ENCODE assay signal across 1 fruit fly cellular context in genomic region chrX:1380350-1381060, dm6.
TF ChIP-seq lines count a peak whose summit lies in the region.

CG3719 (minus strand) TSS chrX:1380480.
CG32813 (plus strand) TSS chrX:1380914.

TF ChIP-seq in whole organism, embryonic, 481 proteins besides CTCF, POLR2A, EP300 and RAD21 (continued from another document):
- 0 out of 3 replicates have a peak, but pooled peaks have one; percentile 22 for TF ChIP-seq Opbp (GFP tag; IDR thresholded peaks at IDR 0.05; lab: Robert Waterston, UW; ENCODE audit: partially characterized antibody)
- TF ChIP-seq Adf1 (GFP tag; IDR thresholded peaks at IDR 0.05; lab: Robert Waterston, UW), result 0 out of 2 replicates have a peak, but pooled peaks have one; percentile 21
- TF ChIP-seq pfk (GFP tag; optimal IDR thresholded peaks at IDR 0.05; lab: Kevin White, UChicago), result no peak
- no peak for TF ChIP-seq CG8478 (optimal IDR thresholded peaks at IDR 0.05; lab: Kevin White, UChicago)
- TF ChIP-seq CG3163 (GFP tag; optimal IDR thresholded peaks at IDR 0.05; lab: Kevin White, UChicago), result no peak
- TF ChIP-seq dm (GFP tag; optimal IDR thresholded peaks at IDR 0.05; lab: Kevin White, UChicago), result no peak
- TF ChIP-seq CG11560 (tag; IDR thresholded peaks at IDR 0.05; lab: Robert Waterston, UW), result no peak
- TF ChIP-seq oc (tag; optimal IDR thresholded peaks at IDR 0.05; lab: Kevin White, UChicago), result no peak
- no peak for TF ChIP-seq CG8944 (GFP tag; optimal IDR thresholded peaks at IDR 0.05; lab: Kevin White, UChicago)
- peak; percentile 51 for TF ChIP-seq zfh2 (GFP tag; optimal IDR thresholded peaks at IDR 0.05; lab: Kevin White, UChicago)
- no peak for TF ChIP-seq HmgD (GFP tag; optimal IDR thresholded peaks at IDR 0.05; lab: Kevin White, UChicago)
- TF ChIP-seq ci (GFP tag; IDR thresholded peaks at IDR 0.05; lab: Robert Waterston, UW), result peak; percentile 12; the same call in 1 of the 3 replicates
- TF ChIP-seq kni (GFP tag; optimal IDR thresholded peaks at IDR 0.05; lab: Kevin White, UChicago), result no peak
- TF ChIP-seq Vsx1 (GFP tag; optimal IDR thresholded peaks at IDR 0.05; lab: Kevin White, UChicago), result no peak
- TF ChIP-seq al (GFP tag; IDR thresholded peaks at IDR 0.05; lab: Robert Waterston, UW), result 0 out of 2 replicates have a peak, but pooled peaks have one; percentile 11
- TF ChIP-seq CG11398 (GFP tag; optimal IDR thresholded peaks at IDR 0.05; lab: Kevin White, UChicago), result no peak
- peak; percentile 42 for TF ChIP-seq caup (GFP tag; optimal IDR thresholded peaks at IDR 0.05; lab: Kevin White, UChicago; ENCODE audit: severe bottlenecking)
- TF ChIP-seq CG10979 (tag; optimal IDR thresholded peaks at IDR 0.05; lab: Kevin White, UChicago), result no peak
- TF ChIP-seq CG18599 (GFP tag; optimal IDR thresholded peaks at IDR 0.05; lab: Kevin White, UChicago), result peak; percentile 43
- TF ChIP-seq CG1233 (GFP tag; optimal IDR thresholded peaks at IDR 0.05; lab: Kevin White, UChicago), result no peak
- no peak for TF ChIP-seq CG7271 (tag; optimal IDR thresholded peaks at IDR 0.05; lab: Kevin White, UChicago)
- no peak for TF ChIP-seq chif (GFP tag; optimal IDR thresholded peaks at IDR 0.05; lab: Kevin White, UChicago)
- peak; percentile 24 for TF ChIP-seq Meics (GFP tag; optimal IDR thresholded peaks at IDR 0.05; lab: Kevin White, UChicago)
- no peak for TF ChIP-seq Usf (GFP tag; optimal IDR thresholded peaks at IDR 0.05; lab: Kevin White, UChicago)
- TF ChIP-seq Pdp1 (GFP tag; optimal IDR thresholded peaks at IDR 0.05; lab: Kevin White, UChicago), result peak; percentile 15 to 19
- TF ChIP-seq dysf (GFP tag; IDR thresholded peaks at IDR 0.05; lab: Robert Waterston, UW), result peak; percentile 18; the same call in 1 of the 3 replicates
- TF ChIP-seq NfI (GFP tag; optimal IDR thresholded peaks at IDR 0.05; lab: Kevin White, UChicago), result peak; percentile 34
- TF ChIP-seq CG7963 (GFP tag; IDR thresholded peaks at IDR 0.05; lab: Robert Waterston, UW; ENCODE audit: partially characterized antibody), result no peak
- no peak for TF ChIP-seq CG10462 (GFP tag; optimal IDR thresholded peaks at IDR 0.05; lab: Kevin White, UChicago)
- no peak for TF ChIP-seq mld (GFP tag; IDR thresholded peaks at IDR 0.05; lab: Robert Waterston, UW; ENCODE audit: partially characterized antibody)
- TF ChIP-seq Lpt (GFP tag; optimal IDR thresholded peaks at IDR 0.05; lab: Kevin White, UChicago), result no peak
- no peak for TF ChIP-seq Atf3 (GFP tag; optimal IDR thresholded peaks at IDR 0.05; lab: Kevin White, UChicago)
- no peak for TF ChIP-seq Neu2 (GFP tag; optimal IDR thresholded peaks at IDR 0.05; lab: Kevin White, UChicago; ENCODE audit: borderline replicate concordance)
- TF ChIP-seq schlank (tag; optimal IDR thresholded peaks at IDR 0.05; lab: Kevin White, UChicago), result no peak
- TF ChIP-seq CkIIα-i1 (GFP tag; IDR thresholded peaks at IDR 0.05; lab: Robert Waterston, UW), result no peak
- TF ChIP-seq btn (GFP tag; optimal IDR thresholded peaks at IDR 0.05; lab: Kevin White, UChicago), result no peak
- TF ChIP-seq CG8924 (tag; optimal IDR thresholded peaks at IDR 0.05; lab: Kevin White, UChicago), result peak; percentile 28
- TF ChIP-seq CG42726 (GFP tag; IDR thresholded peaks at IDR 0.05; lab: Robert Waterston, UW; ENCODE audit: partially characterized antibody), result no peak
- peak; percentile 27 for TF ChIP-seq CG10209 (GFP tag; optimal IDR thresholded peaks at IDR 0.05; lab: Kevin White, UChicago)
- TF ChIP-seq CG12219 (GFP tag; optimal IDR thresholded peaks at IDR 0.05; lab: Kevin White, UChicago), result no peak
- TF ChIP-seq Antp (GFP tag; optimal IDR thresholded peaks at IDR 0.05; lab: Kevin White, UChicago), result peak; percentile 36
- no peak for TF ChIP-seq pros (GFP tag; optimal IDR thresholded peaks at IDR 0.05; lab: Kevin White, UChicago)
- TF ChIP-seq CoRest (tag; optimal IDR thresholded peaks at IDR 0.05; lab: Kevin White, UChicago), result peak; percentile 19
- TF ChIP-seq CG17802 (tag; optimal IDR thresholded peaks at IDR 0.05; lab: Kevin White, UChicago), result no peak
- no peak for TF ChIP-seq gsb-n (tag; optimal IDR thresholded peaks at IDR 0.05; lab: Kevin White, UChicago)
- TF ChIP-seq CG15601 (tag; optimal IDR thresholded peaks at IDR 0.05; lab: Kevin White, UChicago), result no peak
- peak; percentile 63 for TF ChIP-seq Aef1 (GFP tag; IDR thresholded peaks at IDR 0.05; lab: Robert Waterston, UW)
- 0 out of 2 replicates have a peak, but pooled peaks have one; percentile 23 for TF ChIP-seq vvl (GFP tag; IDR thresholded peaks at IDR 0.05; lab: Robert Waterston, UW)
- peak; percentile 64 for TF ChIP-seq tx (GFP tag; optimal IDR thresholded peaks at IDR 0.05; lab: Kevin White, UChicago)
- no peak for TF ChIP-seq CG1832 (GFP tag; optimal IDR thresholded peaks at IDR 0.05; lab: Kevin White, UChicago)
- TF ChIP-seq insv (GFP tag; optimal IDR thresholded peaks at IDR 0.05; lab: Kevin White, UChicago), result peak in 1 of 2 experiments; percentile 86
- TF ChIP-seq Doc2 (GFP tag; IDR thresholded peaks at IDR 0.05; lab: Robert Waterston, UW), result no peak
- no peak for TF ChIP-seq CG7745 (tag; optimal IDR thresholded peaks at IDR 0.05; lab: Kevin White, UChicago)
- TF ChIP-seq Dip2 (GFP tag; IDR thresholded peaks at IDR 0.05; lab: Robert Waterston, UW), result no peak
- TF ChIP-seq Doc3 (GFP tag; IDR thresholded peaks at IDR 0.05; lab: Robert Waterston, UW; ENCODE audit: partially characterized antibody), result no peak
- TF ChIP-seq CG9215 (GFP tag; IDR thresholded peaks at IDR 0.05; lab: Robert Waterston, UW), result peak; percentile 32; the same call in 1 of the 2 replicates
- no peak for TF ChIP-seq Hmx (GFP tag; optimal IDR thresholded peaks at IDR 0.05; lab: Kevin White, UChicago)
- peak; percentile 30 for TF ChIP-seq CG33213 (GFP tag; optimal IDR thresholded peaks at IDR 0.05; lab: Kevin White, UChicago)
- TF ChIP-seq CG13775 (GFP tag; optimal IDR thresholded peaks at IDR 0.05; lab: Kevin White, UChicago), result peak; percentile 25
- peak; percentile 45; the same call in 1 of the 2 replicates for TF ChIP-seq chm (GFP tag; IDR thresholded peaks at IDR 0.05; lab: Robert Waterston, UW)
- no peak for TF ChIP-seq hbn (GFP tag; IDR thresholded peaks at IDR 0.05; lab: Robert Waterston, UW; ENCODE audit: partially characterized antibody)
- TF ChIP-seq CG1024 (GFP tag; IDR thresholded peaks at IDR 0.05; lab: Robert Waterston, UW), result no peak
- no peak for TF ChIP-seq CG2889 (GFP tag; IDR thresholded peaks at IDR 0.05; lab: Robert Waterston, UW)
- 0 out of 3 replicates have a peak, but pooled peaks have one; percentile 33 for TF ChIP-seq Dbx (GFP tag; IDR thresholded peaks at IDR 0.05; lab: Robert Waterston, UW)
- no peak for TF ChIP-seq gcm (GFP tag; optimal IDR thresholded peaks at IDR 0.05; lab: Kevin White, UChicago)
- TF ChIP-seq D19A (tag; optimal IDR thresholded peaks at IDR 0.05; lab: Kevin White, UChicago), result no peak
- TF ChIP-seq org-1 (GFP tag; optimal IDR thresholded peaks at IDR 0.05; lab: Kevin White, UChicago), result no peak
- no peak for TF ChIP-seq h (optimal IDR thresholded peaks at IDR 0.05; lab: Kevin White, UChicago)
- no peak for TF ChIP-seq sna (GFP tag; IDR thresholded peaks at IDR 0.05; lab: Robert Waterston, UW; ENCODE audit: partially characterized antibody)
- TF ChIP-seq CG43689 (GFP tag; IDR thresholded peaks at IDR 0.05; lab: Robert Waterston, UW), result no peak
- TF ChIP-seq Mad (GFP tag; optimal IDR thresholded peaks at IDR 0.05; lab: Kevin White, UChicago), result no peak
- TF ChIP-seq CG4360 (GFP tag; IDR thresholded peaks at IDR 0.05; lab: Robert Waterston, UW), result peak; percentile 95
- peak; percentile 30 for TF ChIP-seq lilli (GFP tag; optimal IDR thresholded peaks at IDR 0.05; lab: Kevin White, UChicago)
- no peak for TF ChIP-seq CG10431 (GFP tag; optimal IDR thresholded peaks at IDR 0.05; lab: Kevin White, UChicago)
- no peak for TF ChIP-seq B-H2 (GFP tag; optimal IDR thresholded peaks at IDR 0.05; lab: Kevin White, UChicago)
- TF ChIP-seq Rfx (GFP tag; IDR thresholded peaks at IDR 0.05; lab: Robert Waterston, UW), result peak; percentile 60
- peak; percentile 95 for TF ChIP-seq CG9437 (GFP tag; optimal IDR thresholded peaks at IDR 0.05; lab: Kevin White, UChicago)
